Fruit fly (Drosophila melanogaster) whole organism, embryonic: ENCODE data around the gene CG8176.

Source experiments
- CG2116 ChIP-seq: fragments of 200-800 bp; sonication (Bioruptor generic); optimal IDR thresholded peaks from 3 replicates; lab custom pipeline; 2018; ENCODE audit warnings: missing biosample characterization, mild to moderate bottlenecking, missing genetic modification characterization
- MESR4 ChIP-seq: fragments of 200-800 bp; sonication (Bioruptor generic); optimal IDR thresholded peaks from 2 replicates; lab custom pipeline; 2018; ENCODE audit warnings: missing biosample characterization, mild to moderate bottlenecking, missing genetic modification characterization, moderate library complexity
- PHDP ChIP-seq: fragments of 200-800 bp; sonication (Bioruptor generic); optimal IDR thresholded peaks from 3 replicates; lab custom pipeline; 2018; ENCODE audit warnings: missing biosample characterization, mild to moderate bottlenecking, missing genetic modification characterization, moderate library complexity
- crol ChIP-seq: fragments of 200-800 bp; sonication (Bioruptor generic); IDR thresholded peaks from 2 replicates; pipeline ENCODE4 v1.3.6; 2022; ENCODE audit warnings: missing biosample characterization, missing genetic modification characterization
- onecut ChIP-seq: fragments of 200-800 bp; sonication (Bioruptor generic); IDR thresholded peaks from 2 replicates; pipeline ENCODE4 v1.3.6; 2022; ENCODE audit warnings: missing biosample characterization, missing genetic modification characterization
- zfh1 ChIP-seq: fragments of 200-800 bp; sonication (Bioruptor generic); IDR thresholded peaks from 3 replicates; pipeline ENCODE4 v1.3.6; 2022; ENCODE audit warnings: missing biosample characterization, missing genetic modification characterization

DNA sequence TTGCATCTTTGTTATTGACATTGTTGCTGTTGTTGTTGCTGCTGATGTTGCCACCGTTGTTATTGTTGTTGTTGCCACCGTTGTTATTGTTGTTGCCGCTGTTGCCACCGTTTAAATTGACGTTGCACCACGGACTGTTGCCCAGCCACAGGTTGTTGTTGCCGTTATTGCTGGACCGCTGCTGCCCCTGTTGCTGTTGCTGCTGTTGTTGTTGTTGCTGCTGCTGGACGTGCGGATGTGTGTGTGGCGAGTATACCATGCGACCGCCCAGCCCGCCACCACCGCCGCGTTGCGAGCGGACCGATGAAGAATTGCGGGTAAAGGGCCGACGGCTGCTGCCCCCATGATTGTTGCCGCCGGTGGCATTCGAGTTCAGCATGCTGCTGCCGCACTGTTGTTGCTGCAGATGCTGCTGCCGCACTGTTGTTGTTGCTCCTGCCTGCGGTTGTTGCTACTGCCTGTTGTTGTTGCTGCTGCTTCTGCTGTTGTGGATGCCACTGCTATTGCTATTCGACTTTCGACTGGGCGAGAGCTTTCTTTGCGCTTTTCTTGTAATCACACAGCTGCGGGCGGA is 31.1 kb downstream of the CG8176 start:
- TF ChIP-seq onecut (GFP tag; lab: Robert Waterston, UW), result no peak
- no peak for TF ChIP-seq MESR4 (GFP tag; lab: Kevin White, UChicago)
- TF ChIP-seq zfh1 (GFP tag; lab: Robert Waterston, UW), result 0 out of 3 replicates have a peak, but pooled peaks have one; percentile 13
- TF ChIP-seq crol (GFP tag; lab: Robert Waterston, UW), result no peak
- TF ChIP-seq PHDP, result no peak
- no peak for TF ChIP-seq CG2116
